Fruit fly (Drosophila melanogaster) whole organism, wandering third instar larva: ENCODE results near the gene Ldh.

Source experiments
- CG9705 ChIP-seq: fragments of 200-800 bp; sonication (Bioruptor generic); optimal IDR thresholded peaks from 2 replicates; lab custom pipeline; 2018; ENCODE audit warnings: missing biosample characterization, mild to moderate bottlenecking, missing genetic modification characterization
- CrebA ChIP-seq: fragments of 200-800 bp; sonication (Bioruptor generic); optimal IDR thresholded peaks from 2 replicates; lab custom pipeline; 2016; ENCODE audit warnings: missing biosample characterization, mild to moderate bottlenecking, missing genetic modification characterization, borderline replicate concordance
- Dif ChIP-seq: fragments of 200-275, 200-300 bp; sonication (Bioruptor generic); optimal IDR thresholded peaks from 2 replicates; lab custom pipeline; 2018; ENCODE audit warnings: missing biosample characterization, missing genetic modification characterization; ENCODE audit not compliant: partially characterized antibody
- Hnf4 ChIP-seq: fragments of 200-800 bp; sonication (Bioruptor generic); optimal IDR thresholded peaks from 2 replicates; lab custom pipeline; 2016; ENCODE audit warnings: missing biosample characterization, mild to moderate bottlenecking, missing genetic modification characterization
- Hr78 ChIP-seq: fragments of >200 bp; optimal IDR thresholded peaks from 2 replicates; lab custom pipeline; 2017; ENCODE audit warnings: missing biosample characterization, missing genetic modification characterization
- OdsH ChIP-seq: fragments of 200-800 bp; sonication (Bioruptor generic); optimal IDR thresholded peaks from 2 replicates; lab custom pipeline; 2016; ENCODE audit warnings: missing biosample characterization, mild to moderate bottlenecking, missing genetic modification characterization
- Rel ChIP-seq, 2 experiments: fragments of 200-800 bp; sonication (Bioruptor generic) in 1 of 2; optimal IDR thresholded peaks; 2 replicates in 1 of 2; 3 replicates in 1 of 2; lab custom pipeline; 2016 to 2019; ENCODE audit warnings: mild to moderate bottlenecking in 2 of 2, missing biosample characterization in 2 of 2, missing genetic modification characterization in 2 of 2, moderate library complexity in 1 of 2
- Sp1 ChIP-seq: fragments of 200-800 bp; sonication (Bioruptor generic); optimal IDR thresholded peaks from 3 replicates; lab custom pipeline; 2019; ENCODE audit warnings: missing biosample characterization, mild to moderate bottlenecking, missing genetic modification characterization, moderate library complexity
- lola ChIP-seq: fragments of >200 bp; optimal IDR thresholded peaks from 2 replicates; lab custom pipeline; 2017; ENCODE audit warnings: missing biosample characterization, missing genetic modification characterization
- pan ChIP-seq: fragments of >200 bp; optimal IDR thresholded peaks from 2 replicates; lab custom pipeline; 2017
- tai ChIP-seq: sonication (Bioruptor generic); optimal IDR thresholded peaks from 2 replicates; lab custom pipeline; 2016; ENCODE audit warnings: missing biosample characterization, missing genetic modification characterization

- no peak for TF ChIP-seq lola (GFP tag; lab: Kevin White, UChicago)
- no peak for TF ChIP-seq OdsH (GFP tag; lab: Kevin White, UChicago)
- TF ChIP-seq CG9705 (GFP tag; lab: Kevin White, UChicago): no peak
- no peak for TF ChIP-seq Dif
- TF ChIP-seq CrebA (GFP tag; lab: Kevin White, UChicago): no peak
- TF ChIP-seq Sp1: no peak
- TF ChIP-seq Hr78 (GFP tag; lab: Kevin White, UChicago): no peak
- TF ChIP-seq Rel (GFP tag; optimal IDR thresholded peaks at IDR 0.05; lab: Kevin White, UChicago): no peak
- no peak for TF ChIP-seq Rel (tag; optimal IDR thresholded peaks at IDR 0.05; lab: Kevin White, UChicago)
- TF ChIP-seq tai (GFP tag; lab: Kevin White, UChicago): peak; percentile 61
- TF ChIP-seq pan (lab: Kevin White, UChicago): no peak
- TF ChIP-seq Hnf4 (GFP tag; lab: Kevin White, UChicago): peak; percentile 39
These were observed 1.7 kb upstream of the Ldh start for dm6 chr3L:6263896-6264841.
